Fruit fly (Drosophila melanogaster): ENCODE data around the gene dy.

The dy gene

DNA sequence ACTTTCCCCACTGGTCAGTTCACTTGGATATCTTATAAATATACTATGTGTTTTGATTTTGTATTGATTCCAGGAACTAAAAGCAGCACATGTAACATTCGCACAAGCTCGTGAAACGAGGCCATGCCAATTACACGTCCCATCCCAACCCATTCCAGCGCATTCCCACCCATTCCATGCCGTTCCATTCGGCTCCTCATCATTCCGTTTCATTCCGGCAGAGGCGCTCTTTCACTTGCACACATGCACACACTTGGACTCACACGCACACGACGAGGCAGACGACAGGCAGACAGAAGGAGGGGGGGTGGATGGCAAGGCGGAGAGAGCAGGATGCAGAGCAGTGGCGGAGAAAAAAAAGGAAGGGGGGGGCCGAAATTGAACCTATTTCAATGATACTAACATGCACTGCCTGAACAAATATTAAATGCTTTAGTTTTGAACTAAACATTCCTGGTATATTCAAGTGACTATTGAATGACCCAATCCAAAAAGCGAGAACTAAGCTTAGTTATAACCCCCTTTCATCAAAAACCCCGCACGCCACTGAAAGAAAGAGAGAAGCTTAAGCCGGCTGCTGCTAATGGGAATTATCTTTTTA lies 2.5 kb downstream of the dy start (continued):
- TF ChIP-seq CG32772 (GFP tag; IDR thresholded peaks at IDR 0.05): peak; percentile 36; the same call in 1 of the 2 replicates
- peak; percentile 30; the same call in 1 of the 2 replicates for TF ChIP-seq dan (GFP tag; IDR thresholded peaks at IDR 0.05)
- peak; percentile 56 for TF ChIP-seq nmo (GFP tag; optimal IDR thresholded peaks at IDR 0.05)
- TF ChIP-seq CG2889 (GFP tag; IDR thresholded peaks at IDR 0.05): no peak
- TF ChIP-seq CG9797 (GFP tag; optimal IDR thresholded peaks at IDR 0.05): no peak
- peak; percentile 61; the same call in 2 of the 3 replicates for TF ChIP-seq ken (GFP tag; IDR thresholded peaks at IDR 0.05)
- no peak for TF ChIP-seq aop (GFP tag; IDR thresholded peaks at IDR 0.05)
- no peak for TF ChIP-seq CG10543 (GFP tag; optimal IDR thresholded peaks at IDR 0.05)
- TF ChIP-seq HLHmδ (GFP tag; optimal IDR thresholded peaks at IDR 0.05): no peak
- no peak for TF ChIP-seq Rfx (GFP tag; IDR thresholded peaks at IDR 0.05)
- peak; percentile 15 for TF ChIP-seq repo (GFP tag; optimal IDR thresholded peaks at IDR 0.05)
- no peak for TF ChIP-seq tx (GFP tag; optimal IDR thresholded peaks at IDR 0.05)
- TF ChIP-seq mirr (GFP tag; optimal IDR thresholded peaks at IDR 0.05): no peak
- peak; percentile 80 for TF ChIP-seq CG17829 (tag; optimal IDR thresholded peaks at IDR 0.05)
- TF ChIP-seq Bdp1 (GFP tag; optimal IDR thresholded peaks at IDR 0.05): no peak
- TF ChIP-seq CG3995 (GFP tag; optimal IDR thresholded peaks at IDR 0.05): no peak
- TF ChIP-seq CG10267 (tag; optimal IDR thresholded peaks at IDR 0.05): peak; percentile 68
- peak; percentile 74 for TF ChIP-seq row (GFP tag; IDR thresholded peaks at IDR 0.05)
- TF ChIP-seq CG33557 (GFP tag; optimal IDR thresholded peaks at IDR 0.05): peak; percentile 79
- no peak for TF ChIP-seq ab (GFP tag; optimal IDR thresholded peaks at IDR 0.05)
- peak; percentile 73 for TF ChIP-seq ara (GFP tag; IDR thresholded peaks at IDR 0.05)
- peak; percentile 2 for TF ChIP-seq eyg (GFP tag; optimal IDR thresholded peaks at IDR 0.05)
- peak; percentile 32 for TF ChIP-seq jing (GFP tag; optimal IDR thresholded peaks at IDR 0.05)
- 0 out of 2 replicates have a peak, but pooled peaks have one; percentile 15 for TF ChIP-seq H2.0 (GFP tag; IDR thresholded peaks at IDR 0.05)
- TF ChIP-seq peb (GFP tag; IDR thresholded peaks at IDR 0.05): peak; percentile 27; the same call in 1 of the 2 replicates
- no peak for TF ChIP-seq CG1792 (GFP tag; optimal IDR thresholded peaks at IDR 0.05)
- TF ChIP-seq pfk (GFP tag; optimal IDR thresholded peaks at IDR 0.05): peak; percentile 97
- TF ChIP-seq CG8944 (GFP tag; optimal IDR thresholded peaks at IDR 0.05): peak; percentile 15
- TF ChIP-seq gce (GFP tag; IDR thresholded peaks at IDR 0.05): no peak
- peak; percentile 36 for TF ChIP-seq Hsf (GFP tag; optimal IDR thresholded peaks at IDR 0.05)
- TF ChIP-seq bigmax (GFP tag; optimal IDR thresholded peaks at IDR 0.05): no peak
- peak; percentile 46 for TF ChIP-seq CG4820 (GFP tag; optimal IDR thresholded peaks at IDR 0.05)
- TF ChIP-seq tio (GFP tag; optimal IDR thresholded peaks at IDR 0.05): no peak
- TF ChIP-seq tin (GFP tag; optimal IDR thresholded peaks at IDR 0.05): peak; percentile 55
- TF ChIP-seq CG1529 (GFP tag; optimal IDR thresholded peaks at IDR 0.05): peak; percentile 50
- no peak; the same call in none of the 2 replicates for TF ChIP-seq Xrp1 (GFP tag; IDR thresholded peaks at IDR 0.05)
- no peak for TF ChIP-seq Dip2 (GFP tag; IDR thresholded peaks at IDR 0.05)
- TF ChIP-seq Optix (GFP tag; IDR thresholded peaks at IDR 0.05): peak; percentile 56; the same call in 1 of the 3 replicates
- TF ChIP-seq scrt (GFP tag; optimal IDR thresholded peaks at IDR 0.05): no peak
- TF ChIP-seq Doc3 (GFP tag; IDR thresholded peaks at IDR 0.05; ENCODE audit: partially characterized antibody): no peak
- peak; percentile 53 for TF ChIP-seq az2 (GFP tag; optimal IDR thresholded peaks at IDR 0.05)
- no peak for TF ChIP-seq exex (tag; optimal IDR thresholded peaks at IDR 0.05)
- TF ChIP-seq CG5245 (GFP tag; optimal IDR thresholded peaks at IDR 0.05): peak; percentile 38
- peak; percentile 38 for TF ChIP-seq Hr3 (GFP tag; optimal IDR thresholded peaks at IDR 0.05)
- no peak for TF ChIP-seq CG3163 (GFP tag; optimal IDR thresholded peaks at IDR 0.05)
- TF ChIP-seq CG9609 (GFP tag; optimal IDR thresholded peaks at IDR 0.05): no peak
- TF ChIP-seq CG14860 (GFP tag; IDR thresholded peaks at IDR 0.05; ENCODE audit: partially characterized antibody): no peak
- no peak for TF ChIP-seq CG4328 (GFP tag; optimal IDR thresholded peaks at IDR 0.05)
- no peak for TF ChIP-seq Abd-B (GFP tag; optimal IDR thresholded peaks at IDR 0.05)
- TF ChIP-seq CG31224 (GFP tag; IDR thresholded peaks at IDR 0.05): no peak
- TF ChIP-seq CG8478 (optimal IDR thresholded peaks at IDR 0.05): no peak
- TF ChIP-seq CG2199 (GFP tag; IDR thresholded peaks at IDR 0.05): no peak
